Worm (Caenorhabditis elegans) whole organism, L4 larva: ENCODE results near the gene pnn-1.

ENCODE experiments used
- duxl-1 ChIP-seq: sonication (generic microtip); optimal IDR thresholded peaks from 2 replicates; lab custom pipeline; 2016; ENCODE audit warnings: mild to moderate bottlenecking, missing genetic modification characterization, moderate library complexity, missing compliant biosample characterization; ENCODE audit not compliant: poor library complexity
- lin-1 ChIP-seq: fragments of 200-800 bp; sonication (Bioruptor generic); IDR thresholded peaks from 2 replicates; pipeline ENCODE4 v1.3.6; 2022; ENCODE audit warnings: missing genetic modification reagents, missing genetic modification characterization, missing compliant biosample characterization
- lin-39 ChIP-seq: fragments of 150-350 bp; optimal IDR thresholded peaks from 2 replicates; lab custom pipeline; 2014; ENCODE audit warnings: missing biosample characterization, missing genetic modification reagents, missing genetic modification characterization
- madf-9 ChIP-seq: fragments of 200-800 bp; sonication (Bioruptor generic); conservative IDR thresholded peaks from 2 replicates; pipeline ENCODE4 v1.3.6; 2022; ENCODE audit warnings: missing genetic modification reagents, missing genetic modification characterization, missing compliant biosample characterization
- mdl-1 ChIP-seq, 2 experiments: fragments of 150-350 bp in 1 of 2; sonication (generic microtip) in 1 of 2; optimal IDR thresholded peaks; 2 replicates each; lab custom pipeline; 2014 to 2017; ENCODE audit warnings: missing biosample characterization in 2 of 2, missing genetic modification characterization in 2 of 2
- nhr-11 ChIP-seq: fragments of 150-350 bp; optimal IDR thresholded peaks from 2 replicates; lab custom pipeline; 2014; ENCODE audit warnings: missing biosample characterization, missing genetic modification characterization
- nhr-237 ChIP-seq: sonication (generic microtip); optimal IDR thresholded peaks from 2 replicates; lab custom pipeline; 2017; ENCODE audit warnings: missing biosample characterization, missing genetic modification characterization
- nhr-25 ChIP-seq: sonication (generic microtip); optimal IDR thresholded peaks from 2 replicates; lab custom pipeline; 2017; ENCODE audit warnings: missing genetic modification characterization, mild to moderate bottlenecking, missing compliant biosample characterization, antibody characterized with exemption, moderate library complexity, borderline replicate concordance; ENCODE audit not compliant: insufficient read depth
- nhr-42 ChIP-seq: fragments of 200-800 bp; sonication (Bioruptor generic); IDR thresholded peaks from 2 replicates; pipeline ENCODE4 v1.3.6; 2022; ENCODE audit warnings: missing genetic modification characterization, missing compliant biosample characterization
- nhr-76 ChIP-seq: fragments of 150-350 bp; optimal IDR thresholded peaks from 2 replicates; lab custom pipeline; 2014; ENCODE audit warnings: missing biosample characterization, missing genetic modification characterization
- pqm-1 ChIP-seq: sonication (generic microtip); optimal IDR thresholded peaks from 2 replicates; lab custom pipeline; 2017; ENCODE audit warnings: missing biosample characterization, missing genetic modification characterization
- snpc-4 ChIP-seq: fragments of 150-350 bp; optimal IDR thresholded peaks from 2 replicates; lab custom pipeline; 2014; ENCODE audit warnings: missing biosample characterization, missing genetic modification characterization

DNA sequence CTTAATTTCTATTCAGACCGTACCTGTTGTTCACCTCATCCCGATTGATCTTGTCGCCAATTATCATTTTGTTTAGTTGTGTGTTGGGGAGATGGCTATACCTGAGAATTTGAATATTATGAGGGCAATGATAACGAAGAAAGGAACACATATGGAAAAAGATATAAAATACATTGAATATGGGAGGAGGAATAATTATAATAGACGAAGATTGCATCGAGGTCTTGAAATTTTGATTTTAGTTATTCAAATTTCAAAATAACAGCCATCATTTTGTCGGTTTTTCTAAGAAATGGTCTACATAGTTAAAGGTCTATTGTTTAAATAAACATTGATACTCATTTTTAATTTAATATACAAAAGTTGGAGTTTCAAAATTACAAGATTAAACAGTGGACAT lies 16.2 kb downstream of the pnn-1 start, which contains the start of gene shw-3:
- TF ChIP-seq nhr-11 (tag; lab: Kevin White, UChicago) (no peak), lin-39 (tag; lab: Kevin White, UChicago) (no peak), mdl-1 (tag; optimal IDR thresholded peaks at IDR 0.05; lab: Kevin White, UChicago) (no peak), snpc-4 (tag; lab: Kevin White, UChicago) (no peak), pqm-1 (tag; lab: Kevin White, UChicago) (no peak), lin-1 (no peak), duxl-1 (tag; lab: Kevin White, UChicago) (no peak), nhr-25 (tag; lab: Kevin White, UChicago) (no peak), nhr-237 (no peak), nhr-42 (GFP tag; lab: Robert Waterston, UW) (no peak), nhr-76 (tag; lab: Kevin White, UChicago) (no peak), madf-9 (GFP tag; lab: Robert Waterston, UW) (no peak)
